Fruit fly (Drosophila melanogaster) whole organism, embryonic: ENCODE results near the gene CheA7a.

ENCODE experiments used
- Ada2b ChIP-seq: fragments of 200-800 bp; sonication (Bioruptor generic); IDR thresholded peaks from 2 replicates; pipeline ENCODE4 v1.3.6; 2022; ENCODE audit warnings: missing biosample characterization, missing genetic modification characterization
- B-H1 ChIP-seq: fragments of 200-800 bp; sonication (Bioruptor generic); IDR thresholded peaks from 3 replicates; pipeline ENCODE4 v1.3.6; 2022; ENCODE audit warnings: missing biosample characterization, missing genetic modification characterization
- B-H2 ChIP-seq: fragments of 200-800 bp; sonication (Bioruptor generic); optimal IDR thresholded peaks from 2 replicates; lab custom pipeline; 2018; ENCODE audit warnings: missing biosample characterization, mild to moderate bottlenecking, missing genetic modification characterization
- CG10267 ChIP-seq: fragments of 200-800 bp; sonication (Bioruptor generic); optimal IDR thresholded peaks from 2 replicates; lab custom pipeline; 2018; ENCODE audit warnings: missing biosample characterization, mild to moderate bottlenecking, missing genetic modification characterization, moderate library complexity
- CG10274 ChIP-seq: fragments of 200-800 bp; sonication (Bioruptor generic); optimal IDR thresholded peaks from 3 replicates; lab custom pipeline; 2017; ENCODE audit warnings: missing biosample characterization, mild to moderate bottlenecking, missing genetic modification characterization
- CG11093 ChIP-seq: fragments of 200-800 bp; sonication (Bioruptor generic); IDR thresholded peaks from 3 replicates; pipeline ENCODE4 v1.3.6; 2022; ENCODE audit warnings: missing biosample characterization, missing genetic modification characterization
- CG11696 ChIP-seq: fragments of 200-800 bp; sonication (Bioruptor generic); IDR thresholded peaks from 2 replicates; pipeline ENCODE4 v1.3.6; 2022; ENCODE audit warnings: missing biosample characterization, missing genetic modification characterization
- CG14014 ChIP-seq: fragments of 200-800 bp; sonication (Bioruptor generic); IDR thresholded peaks from 2 replicates; pipeline ENCODE4 v1.3.6; 2022; ENCODE audit warnings: missing biosample characterization, missing genetic modification characterization
- CG15011 ChIP-seq: fragments of 200-800 bp; sonication (Bioruptor generic); optimal IDR thresholded peaks from 3 replicates; lab custom pipeline; 2018; ENCODE audit warnings: missing biosample characterization, mild to moderate bottlenecking, missing genetic modification characterization
- CG17829 ChIP-seq: fragments of 200-800 bp; optimal IDR thresholded peaks from 2 replicates; lab custom pipeline; 2019; ENCODE audit warnings: missing biosample characterization, mild to moderate bottlenecking, missing genetic modification characterization, moderate library complexity
- CG2202 ChIP-seq: fragments of 200-800 bp; sonication (Bioruptor generic); optimal IDR thresholded peaks from 2 replicates; lab custom pipeline; 2018; ENCODE audit warnings: missing biosample characterization, mild to moderate bottlenecking, missing genetic modification characterization
- CG2889 ChIP-seq: fragments of 200-800 bp; sonication (Bioruptor generic); IDR thresholded peaks from 3 replicates; pipeline ENCODE4 v1.3.6; 2022; ENCODE audit warnings: missing biosample characterization, missing genetic modification characterization
- CG33557 ChIP-seq: fragments of 200-800 bp; sonication (Bioruptor generic); optimal IDR thresholded peaks from 2 replicates; lab custom pipeline; 2019; ENCODE audit warnings: missing biosample characterization, mild to moderate bottlenecking, missing genetic modification characterization, moderate library complexity
- CG3838 ChIP-seq: fragments of 200-800 bp; sonication (Bioruptor generic); optimal IDR thresholded peaks from 3 replicates; lab custom pipeline; 2016; ENCODE audit warnings: missing biosample characterization, missing genetic modification characterization
- CG6254 ChIP-seq: fragments of 200-800 bp; sonication (Bioruptor generic); optimal IDR thresholded peaks from 3 replicates; lab custom pipeline; 2017; ENCODE audit warnings: mild to moderate bottlenecking, missing biosample characterization, missing genetic modification reagents, missing genetic modification characterization
- CG7556 ChIP-seq: fragments of 200-800 bp; sonication (Bioruptor generic); optimal IDR thresholded peaks from 2 replicates; lab custom pipeline; 2017; ENCODE audit warnings: missing biosample characterization, mild to moderate bottlenecking, missing genetic modification characterization
- CG9437 ChIP-seq: fragments of 200-800 bp; sonication (Bioruptor generic); optimal IDR thresholded peaks from 2 replicates; lab custom pipeline; 2018; ENCODE audit warnings: missing biosample characterization, mild to moderate bottlenecking, missing genetic modification characterization
- D ChIP-seq, 2 experiments: fragments of 200-800 bp in 1 of 2; fragments of >200 bp in 1 of 2; sonication (Bioruptor generic) in 1 of 2; optimal IDR thresholded peaks; 2 replicates in 1 of 2; 3 replicates in 1 of 2; lab custom pipeline; 2017; ENCODE audit warnings: mild to moderate bottlenecking in 1 of 2, missing biosample characterization in 1 of 2, missing genetic modification characterization in 1 of 2, missing genetic modification reagents in 1 of 2
- Doc3 ChIP-seq: fragments of 200-800 bp; sonication (Bioruptor generic); IDR thresholded peaks from 3 replicates; pipeline ENCODE4 v1.3.6; 2022; ENCODE audit warnings: missing biosample characterization, missing genetic modification characterization; ENCODE audit not compliant: partially characterized antibody
- E2f2 ChIP-seq: fragments of 200-800 bp; sonication (Bioruptor generic); IDR thresholded peaks from 2 replicates; pipeline ENCODE4 v1.3.6; 2022; ENCODE audit warnings: missing biosample characterization, missing genetic modification characterization
- Eip74EF ChIP-seq, 2 experiments: fragments of 200-800 bp in 1 of 2; fragments of >200 bp in 1 of 2; sonication (Bioruptor generic) in 1 of 2; optimal IDR thresholded peaks; 2 replicates each; lab custom pipeline; 2017 to 2019; ENCODE audit warnings: missing biosample characterization in 2 of 2, missing genetic modification characterization in 2 of 2, mild to moderate bottlenecking in 1 of 2, moderate library complexity in 1 of 2
- Gug ChIP-seq: fragments of 200-800 bp; sonication (Bioruptor generic); IDR thresholded peaks from 4 replicates; pipeline ENCODE4 v1.3.6; 2022; ENCODE audit warnings: missing biosample characterization, missing genetic modification characterization
- HmgZ ChIP-seq: fragments of 200-800 bp; sonication (Bioruptor generic); optimal IDR thresholded peaks from 2 replicates; lab custom pipeline; 2018; ENCODE audit warnings: missing biosample characterization, mild to moderate bottlenecking, missing genetic modification characterization
- Hr39 ChIP-seq: fragments of >200 bp; optimal IDR thresholded peaks from 2 replicates; lab custom pipeline; 2017
- Jarid2 ChIP-seq: fragments of 200-800 bp; sonication (Bioruptor generic); optimal IDR thresholded peaks from 3 replicates; lab custom pipeline; 2017; ENCODE audit warnings: mild to moderate bottlenecking, missing biosample characterization, missing genetic modification reagents, missing genetic modification characterization
- Kr ChIP-seq: fragments of 200-800 bp; sonication (Bioruptor generic); optimal IDR thresholded peaks from 2 replicates; lab custom pipeline; 2017; ENCODE audit warnings: missing biosample characterization, mild to moderate bottlenecking, missing genetic modification characterization
- MTF-1 ChIP-seq: fragments of 200-800 bp; sonication (Bioruptor generic); optimal IDR thresholded peaks from 2 replicates; lab custom pipeline; 2018; ENCODE audit warnings: missing biosample characterization, mild to moderate bottlenecking, missing genetic modification characterization, borderline replicate concordance
- Med ChIP-seq: fragments of 200-800 bp; sonication (Bioruptor generic); peaks from one replicate; lab custom pipeline; 2016; ENCODE audit warnings: missing biosample characterization, missing genetic modification characterization, mild to moderate bottlenecking, inconsistent platforms, moderate library complexity
- Mrtf ChIP-seq: fragments of 200-800 bp; sonication (Bioruptor generic); IDR thresholded peaks from 3 replicates; pipeline ENCODE4 v1.3.6; 2022; ENCODE audit warnings: missing biosample characterization, missing genetic modification characterization
- NfI ChIP-seq: fragments of 200-800 bp; sonication (Bioruptor generic); optimal IDR thresholded peaks from 3 replicates; lab custom pipeline; 2018; ENCODE audit warnings: missing biosample characterization, mild to moderate bottlenecking, missing genetic modification characterization, moderate library complexity
- Oaz ChIP-seq: fragments of 200-800 bp; sonication (Bioruptor generic); IDR thresholded peaks from 2 replicates; pipeline ENCODE4 v1.3.6; 2022; ENCODE audit warnings: missing biosample characterization, missing genetic modification characterization
- Oli ChIP-seq: fragments of 200-800 bp; sonication (Bioruptor generic); optimal IDR thresholded peaks from 2 replicates; lab custom pipeline; 2018; ENCODE audit warnings: missing biosample characterization, mild to moderate bottlenecking, missing genetic modification characterization, moderate library complexity
- Opbp ChIP-seq: fragments of 200-800 bp; sonication (Bioruptor generic); IDR thresholded peaks from 3 replicates; pipeline ENCODE4 v1.3.6; 2022; ENCODE audit warnings: missing biosample characterization, missing genetic modification characterization; ENCODE audit not compliant: partially characterized antibody
- Optix ChIP-seq: fragments of 200-800 bp; sonication (Bioruptor generic); IDR thresholded peaks from 3 replicates; pipeline ENCODE4 v1.3.6; 2022; ENCODE audit warnings: missing biosample characterization, missing genetic modification characterization
- Pdp1 ChIP-seq, 2 experiments: fragments of 200-800 bp; sonication (Bioruptor generic); optimal IDR thresholded peaks; 3 replicates each; lab custom pipeline; 2016; ENCODE audit warnings: missing biosample characterization in 2 of 2, missing genetic modification characterization in 2 of 2, mild to moderate bottlenecking in 1 of 2, moderate library complexity in 1 of 2
- Poxn ChIP-seq: fragments of 200-800 bp; sonication (Bioruptor generic); IDR thresholded peaks from 2 replicates; pipeline ENCODE4 v1.3.6; 2022; ENCODE audit warnings: missing biosample characterization, missing genetic modification characterization
- Scr ChIP-seq: fragments of 200-800 bp; sonication (Bioruptor generic); IDR thresholded peaks from 2 replicates; pipeline ENCODE4 v1.3.6; 2022; ENCODE audit warnings: missing biosample characterization, missing genetic modification characterization; ENCODE audit not compliant: partially characterized antibody
- TFAM ChIP-seq: fragments of 200-800 bp; sonication (Bioruptor generic); optimal IDR thresholded peaks from 2 replicates; lab custom pipeline; 2017; ENCODE audit warnings: missing biosample characterization, missing genetic modification characterization, inconsistent platforms
- croc ChIP-seq: fragments of 200-800 bp; sonication (Bioruptor generic); conservative IDR thresholded peaks from 3 replicates; pipeline ENCODE4 v1.3.6; 2022; ENCODE audit warnings: missing biosample characterization, missing genetic modification characterization
- dmrt99B ChIP-seq: fragments of 200-800 bp; sonication (Bioruptor generic); optimal IDR thresholded peaks from 2 replicates; lab custom pipeline; 2018; ENCODE audit warnings: missing biosample characterization, mild to moderate bottlenecking, missing genetic modification characterization, moderate library complexity
- en ChIP-seq: fragments of 200-800 bp; sonication (Bioruptor generic); optimal IDR thresholded peaks from 2 replicates; lab custom pipeline; 2016; ENCODE audit warnings: missing biosample characterization, missing genetic modification characterization
- grau ChIP-seq: fragments of 200-800 bp; optimal IDR thresholded peaks from 3 replicates; lab custom pipeline; 2019; ENCODE audit warnings: missing biosample characterization, mild to moderate bottlenecking, missing genetic modification characterization, moderate library complexity
- mam ChIP-seq: fragments of 200-800 bp; sonication (Bioruptor generic); optimal IDR thresholded peaks from 3 replicates; lab custom pipeline; 2016; ENCODE audit warnings: missing biosample characterization, missing genetic modification characterization
- oc ChIP-seq: fragments of 200-800 bp; sonication (Bioruptor generic); optimal IDR thresholded peaks from 2 replicates; lab custom pipeline; 2018; ENCODE audit warnings: missing biosample characterization, mild to moderate bottlenecking, missing genetic modification characterization, moderate library complexity
- pho ChIP-seq: fragments of 200-800 bp; sonication (Bioruptor generic); optimal IDR thresholded peaks from 2 replicates; lab custom pipeline; 2016; ENCODE audit warnings: missing biosample characterization, missing genetic modification characterization
- pros ChIP-seq: fragments of 200-800 bp; sonication (Bioruptor generic); optimal IDR thresholded peaks from 3 replicates; lab custom pipeline; 2019; ENCODE audit warnings: missing biosample characterization, mild to moderate bottlenecking, missing genetic modification characterization, moderate library complexity
- tio ChIP-seq: fragments of 200-800 bp; sonication (Bioruptor generic); optimal IDR thresholded peaks from 2 replicates; lab custom pipeline; 2017; ENCODE audit warnings: missing biosample characterization, missing genetic modification characterization, inconsistent platforms
- toy ChIP-seq: fragments of 200-800 bp; sonication (Bioruptor generic); IDR thresholded peaks from 2 replicates; pipeline ENCODE4 v1.3.6; 2022; ENCODE audit warnings: missing biosample characterization, missing genetic modification characterization
- unpg ChIP-seq: fragments of 200-800 bp; sonication (Bioruptor generic); optimal IDR thresholded peaks from 3 replicates; lab custom pipeline; 2018; ENCODE audit warnings: missing biosample characterization, mild to moderate bottlenecking, missing genetic modification characterization, moderate library complexity

CheA7a gene

DNA sequence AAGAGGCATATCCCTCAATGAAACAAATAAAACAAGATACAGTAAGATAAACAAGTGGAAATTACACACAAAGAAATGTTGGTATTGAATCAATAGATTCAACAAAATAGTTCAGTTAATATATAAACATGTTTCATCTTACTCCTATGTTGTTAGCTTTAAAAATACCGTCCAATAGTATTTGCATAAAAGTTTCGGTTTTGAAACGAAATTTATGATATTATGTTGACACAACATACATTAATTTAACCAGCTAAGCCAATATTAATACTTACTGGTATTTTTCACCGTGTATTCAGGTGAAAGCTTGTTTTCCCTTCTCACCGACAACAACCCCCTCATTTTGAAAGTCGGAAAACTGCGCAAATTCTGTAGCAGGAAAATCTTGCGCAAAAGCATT lies 39.4 kb upstream of the CheA7a start (continued):
- TF ChIP-seq Eip74EF (GFP tag; optimal IDR thresholded peaks at IDR 0.05; lab: Kevin White, UChicago): peak in 1 of 2 experiments; percentile 34
- peak; percentile 84 for TF ChIP-seq Med (GFP tag; lab: Kevin White, UChicago)
- TF ChIP-seq CG14014 (GFP tag; lab: Robert Waterston, UW): no peak
- peak; percentile 56 for TF ChIP-seq B-H2 (GFP tag; lab: Kevin White, UChicago)
- peak; percentile 41 for TF ChIP-seq mam (GFP tag; lab: Kevin White, UChicago)
- TF ChIP-seq grau (tag; lab: Kevin White, UChicago): peak; percentile 67
- peak; percentile 41 to 65 for TF ChIP-seq Pdp1 (GFP tag; optimal IDR thresholded peaks at IDR 0.05; lab: Kevin White, UChicago)
- peak; percentile 49 for TF ChIP-seq NfI (GFP tag; lab: Kevin White, UChicago)
- TF ChIP-seq tio (GFP tag; lab: Kevin White, UChicago): peak; percentile 34
- no peak for TF ChIP-seq Hr39
- TF ChIP-seq toy (GFP tag; lab: Robert Waterston, UW): no peak
- no peak for TF ChIP-seq Optix (GFP tag; lab: Robert Waterston, UW)
- TF ChIP-seq CG6254 (GFP tag; lab: Kevin White, UChicago): peak; percentile 33
- no peak for TF ChIP-seq CG3838
- peak; percentile 39 for TF ChIP-seq Jarid2 (GFP tag; lab: Kevin White, UChicago)
- TF ChIP-seq pros: no peak
- TF ChIP-seq CG2202 (tag; lab: Kevin White, UChicago): peak; percentile 10
- TF ChIP-seq oc (tag; lab: Kevin White, UChicago): peak; percentile 76
- TF ChIP-seq CG17829 (tag; lab: Kevin White, UChicago): peak; percentile 48
- peak; percentile 45; the same call in 1 of the 2 replicates for TF ChIP-seq Ada2b (GFP tag; lab: Robert Waterston, UW)
- peak; percentile 57 for TF ChIP-seq pho (GFP tag; lab: Kevin White, UChicago)
- no peak for TF ChIP-seq en
- TF ChIP-seq CG10274 (GFP tag; lab: Kevin White, UChicago): no peak
- no peak for TF ChIP-seq Gug (GFP tag; lab: Robert Waterston, UW)
- no peak for TF ChIP-seq Poxn
- no peak for TF ChIP-seq D (optimal IDR thresholded peaks at IDR 0.05; lab: Kevin White, UChicago)
- peak; percentile 58 for TF ChIP-seq D (GFP tag; optimal IDR thresholded peaks at IDR 0.05; lab: Kevin White, UChicago)
- peak; percentile 6 for TF ChIP-seq CG9437
- TF ChIP-seq B-H1 (GFP tag; lab: Robert Waterston, UW): peak; percentile 38; the same call in 1 of the 3 replicates
- TF ChIP-seq CG11696: no peak
- peak; percentile 71 for TF ChIP-seq CG7556 (GFP tag; lab: Kevin White, UChicago)
- no peak for TF ChIP-seq Kr
- peak; percentile 19; the same call in 1 of the 2 replicates for TF ChIP-seq E2f2
- TF ChIP-seq CG11093 (GFP tag; lab: Robert Waterston, UW): 0 out of 3 replicates have a peak, but pooled peaks have one; percentile 35
- peak; percentile 26 for TF ChIP-seq MTF-1 (GFP tag; lab: Kevin White, UChicago)
- peak; percentile 76 for TF ChIP-seq unpg (GFP tag; lab: Kevin White, UChicago)
- no peak for TF ChIP-seq TFAM (GFP tag; lab: Kevin White, UChicago)
- TF ChIP-seq dmrt99B (tag; lab: Kevin White, UChicago): peak; percentile 77
- TF ChIP-seq Scr (GFP tag; lab: Robert Waterston, UW): no peak
- TF ChIP-seq CG15011 (GFP tag; lab: Kevin White, UChicago): peak; percentile 35
- no peak for TF ChIP-seq Doc3
- TF ChIP-seq Oli: peak; percentile 64
- no peak for TF ChIP-seq CG2889 (GFP tag; lab: Robert Waterston, UW)
- TF ChIP-seq CG10267 (tag; lab: Kevin White, UChicago): peak; percentile 51
- peak; percentile 39 for TF ChIP-seq CG33557
- TF ChIP-seq Mrtf: 0 out of 3 replicates have a peak, but pooled peaks have one; percentile 42
- TF ChIP-seq HmgZ: peak; percentile 58
- 0 out of 3 replicates have a peak, but pooled peaks have one; percentile 27 for TF ChIP-seq croc (GFP tag; lab: Robert Waterston, UW)
- TF ChIP-seq Oaz: 0 out of 2 replicates have a peak, but pooled peaks have one; percentile 14
- no peak for TF ChIP-seq Opbp (GFP tag; lab: Robert Waterston, UW)
